Fruit fly (Drosophila melanogaster) whole organism, pupa: ENCODE results near the gene Ect3.

ENCODE experiments used
- CG10348 ChIP-seq: fragments of 200-800 bp; sonication (Bioruptor generic); IDR thresholded peaks from 2 replicates; pipeline ENCODE4 v1.3.6; 2022; ENCODE audit warnings: missing biosample characterization, missing genetic modification characterization
- CG12605 ChIP-seq: fragments of 200-800 bp; sonication (Bioruptor generic); IDR thresholded peaks from 2 replicates; pipeline ENCODE4 v1.3.6; 2022; ENCODE audit warnings: missing biosample characterization, missing genetic modification characterization
- CG13204 ChIP-seq: fragments of 200-800 bp; sonication (Bioruptor generic); optimal IDR thresholded peaks from 2 replicates; lab custom pipeline; 2018; ENCODE audit warnings: missing biosample characterization, mild to moderate bottlenecking, missing genetic modification characterization, moderate library complexity
- CG14655 ChIP-seq: fragments of 200-800 bp; sonication (Bioruptor generic); optimal IDR thresholded peaks from 3 replicates; lab custom pipeline; 2017; ENCODE audit warnings: mild to moderate bottlenecking, missing biosample characterization, missing genetic modification reagents, missing genetic modification characterization
- CG15710 ChIP-seq: fragments of 200-800 bp; sonication (Bioruptor generic); optimal IDR thresholded peaks from 2 replicates; lab custom pipeline; 2018; ENCODE audit warnings: missing biosample characterization, mild to moderate bottlenecking, missing genetic modification characterization, moderate library complexity
- CG17806 ChIP-seq: fragments of 200-800 bp; sonication (Bioruptor generic); optimal IDR thresholded peaks from 2 replicates; lab custom pipeline; 2018; ENCODE audit warnings: missing biosample characterization, mild to moderate bottlenecking, missing genetic modification characterization, moderate library complexity
- CG32121 ChIP-seq: fragments of 200-800 bp; sonication (Bioruptor generic); IDR thresholded peaks from 2 replicates; pipeline ENCODE4 v1.3.6; 2022; ENCODE audit warnings: missing biosample characterization, missing genetic modification characterization
- CG34367 ChIP-seq: fragments of 200-800 bp; sonication (Bioruptor generic); optimal IDR thresholded peaks from 2 replicates; lab custom pipeline; 2018; ENCODE audit warnings: missing biosample characterization, mild to moderate bottlenecking, missing genetic modification characterization
- CG4496 ChIP-seq: fragments of 200-800 bp; sonication (Bioruptor generic); IDR thresholded peaks from 3 replicates; pipeline ENCODE4 v1.3.6; 2022; ENCODE audit warnings: missing biosample characterization, missing genetic modification characterization
- CG8159 ChIP-seq: fragments of 200-800 bp; sonication (Bioruptor generic); optimal IDR thresholded peaks from 3 replicates; lab custom pipeline; 2018; ENCODE audit warnings: missing biosample characterization, mild to moderate bottlenecking, missing genetic modification characterization, moderate library complexity
- CG8301 ChIP-seq: fragments of 200-800 bp; sonication (Bioruptor generic); optimal IDR thresholded peaks from 2 replicates; lab custom pipeline; 2018; ENCODE audit warnings: missing biosample characterization, mild to moderate bottlenecking, missing genetic modification characterization
- CG9948 ChIP-seq: fragments of 200-800 bp; sonication (Bioruptor generic); optimal IDR thresholded peaks from 2 replicates; lab custom pipeline; 2018; ENCODE audit warnings: missing biosample characterization, mild to moderate bottlenecking, missing genetic modification characterization, moderate library complexity
- D1 ChIP-seq: fragments of 200-800 bp; sonication (Bioruptor generic); optimal IDR thresholded peaks from 2 replicates; lab custom pipeline; 2018; ENCODE audit warnings: missing biosample characterization, mild to moderate bottlenecking, missing genetic modification characterization, moderate library complexity
- EcR ChIP-seq: fragments of 200-800 bp; sonication (Bioruptor generic); optimal IDR thresholded peaks from 3 replicates; lab custom pipeline; 2019; ENCODE audit warnings: missing biosample characterization, missing genetic modification characterization, mild to moderate bottlenecking, moderate library complexity, missing genetic modification reagents
- Ets98B ChIP-seq: fragments of 200-800 bp; sonication (Bioruptor generic); IDR thresholded peaks from 2 replicates; pipeline ENCODE4 v1.3.6; 2022; ENCODE audit warnings: missing biosample characterization, missing genetic modification characterization
- Pif1A ChIP-seq: fragments of 200-800 bp; sonication (Bioruptor generic); optimal IDR thresholded peaks from 3 replicates; lab custom pipeline; 2016; ENCODE audit warnings: missing biosample characterization, missing genetic modification characterization
- Pif1B ChIP-seq: fragments of 200-800 bp; sonication (Bioruptor generic); optimal IDR thresholded peaks from 3 replicates; lab custom pipeline; 2016; ENCODE audit warnings: missing biosample characterization, missing genetic modification characterization
- Snoo ChIP-seq: fragments of 200-800 bp; sonication (Bioruptor generic); optimal IDR thresholded peaks from 3 replicates; lab custom pipeline; 2017; ENCODE audit warnings: missing biosample characterization, mild to moderate bottlenecking, missing genetic modification characterization, inconsistent platforms
- fd96Ca ChIP-seq: fragments of 200-800 bp; sonication (Bioruptor generic); IDR thresholded peaks from 3 replicates; pipeline ENCODE4 v1.3.6; 2022; ENCODE audit warnings: missing biosample characterization, missing genetic modification characterization
- gl ChIP-seq: fragments of 200-800 bp; sonication (Bioruptor generic); optimal IDR thresholded peaks from 2 replicates; lab custom pipeline; 2018; ENCODE audit warnings: missing biosample characterization, mild to moderate bottlenecking, missing genetic modification characterization
- rn ChIP-seq: fragments of 200-800 bp; sonication (Bioruptor generic); IDR thresholded peaks from 2 replicates; pipeline ENCODE4 v1.3.6; 2022; ENCODE audit warnings: missing biosample characterization, missing genetic modification characterization

Gene Ect3

DNA sequence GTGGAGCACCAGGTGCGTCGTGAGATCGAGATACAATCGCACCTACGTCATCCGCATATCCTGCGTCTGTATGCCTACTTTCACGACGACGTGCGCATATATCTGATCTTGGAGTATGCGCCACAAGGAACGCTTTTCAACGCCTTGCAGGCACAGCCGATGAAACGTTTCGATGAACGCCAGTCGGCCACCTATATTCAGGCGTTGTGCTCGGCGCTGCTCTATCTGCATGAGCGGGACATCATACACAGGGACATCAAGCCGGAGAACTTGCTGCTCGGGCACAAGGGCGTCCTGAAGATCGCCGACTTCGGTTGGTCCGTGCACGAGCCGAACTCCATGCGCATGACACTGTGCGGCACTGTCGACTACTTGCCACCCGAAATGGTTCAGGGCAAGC, 35.1 kb upstream of the Ect3 start:
- TF ChIP-seq EcR (GFP tag; lab: Kevin White, UChicago) (no peak), Snoo (tag; lab: Kevin White, UChicago) (no peak), gl (tag; lab: Kevin White, UChicago) (no peak), CG32121 (GFP tag; lab: Robert Waterston, UW) (no peak), Pif1B (GFP tag; lab: Kevin White, UChicago) (no peak), CG17806 (tag; lab: Kevin White, UChicago) (no peak), CG12605 (GFP tag; lab: Robert Waterston, UW) (no peak), CG15710 (tag; lab: Kevin White, UChicago) (no peak), CG34367 (tag; lab: Kevin White, UChicago) (no peak), CG4496 (GFP tag; lab: Robert Waterston, UW) (no peak), CG13204 (GFP tag; lab: Kevin White, UChicago) (no peak), Ets98B (GFP tag; lab: Robert Waterston, UW) (no peak), fd96Ca (GFP tag; lab: Robert Waterston, UW) (no peak), CG9948 (tag; lab: Kevin White, UChicago) (no peak)

dm6 chr3R:11967262-11968029, 31.6 kb upstream of the Ect3 start, which contains the start of the genes CG12213 and GC1:
TSS of gene CG12213 (minus strand) at chr3R:11967691.
TSS of gene GC1 (plus strand) at chr3R:11967708.
- TF ChIP-seq rn (GFP tag; lab: Robert Waterston, UW) (no peak), D1 (no peak), CG9948 (tag; lab: Kevin White, UChicago) (peak; percentile 13), Pif1B (GFP tag; lab: Kevin White, UChicago) (no peak), CG34367 (tag; lab: Kevin White, UChicago) (peak; percentile 8), Pif1A (GFP tag; lab: Kevin White, UChicago) (no peak), CG4496 (GFP tag; lab: Robert Waterston, UW) (no peak), CG17806 (tag; lab: Kevin White, UChicago) (no peak), EcR (GFP tag; lab: Kevin White, UChicago) (peak; percentile 1), CG8159 (tag; lab: Kevin White, UChicago) (peak; percentile 35), CG10348 (0 out of 2 replicates have a peak, but pooled peaks have one; percentile 16), CG8301 (tag; lab: Kevin White, UChicago) (no peak), gl (tag; lab: Kevin White, UChicago) (no peak), CG15710 (tag; lab: Kevin White, UChicago) (peak; percentile 24), fd96Ca (GFP tag; lab: Robert Waterston, UW) (no peak), Snoo (tag; lab: Kevin White, UChicago) (peak; percentile 4), CG12605 (GFP tag; lab: Robert Waterston, UW) (no peak), CG32121 (GFP tag; lab: Robert Waterston, UW) (no peak; the same call in 1 of the 2 replicates), Ets98B (GFP tag; lab: Robert Waterston, UW) (0 out of 2 replicates have a peak, but pooled peaks have one; percentile 10), CG14655 (GFP tag; lab: Kevin White, UChicago) (no peak), CG13204 (GFP tag; lab: Kevin White, UChicago) (no peak)

DNA sequence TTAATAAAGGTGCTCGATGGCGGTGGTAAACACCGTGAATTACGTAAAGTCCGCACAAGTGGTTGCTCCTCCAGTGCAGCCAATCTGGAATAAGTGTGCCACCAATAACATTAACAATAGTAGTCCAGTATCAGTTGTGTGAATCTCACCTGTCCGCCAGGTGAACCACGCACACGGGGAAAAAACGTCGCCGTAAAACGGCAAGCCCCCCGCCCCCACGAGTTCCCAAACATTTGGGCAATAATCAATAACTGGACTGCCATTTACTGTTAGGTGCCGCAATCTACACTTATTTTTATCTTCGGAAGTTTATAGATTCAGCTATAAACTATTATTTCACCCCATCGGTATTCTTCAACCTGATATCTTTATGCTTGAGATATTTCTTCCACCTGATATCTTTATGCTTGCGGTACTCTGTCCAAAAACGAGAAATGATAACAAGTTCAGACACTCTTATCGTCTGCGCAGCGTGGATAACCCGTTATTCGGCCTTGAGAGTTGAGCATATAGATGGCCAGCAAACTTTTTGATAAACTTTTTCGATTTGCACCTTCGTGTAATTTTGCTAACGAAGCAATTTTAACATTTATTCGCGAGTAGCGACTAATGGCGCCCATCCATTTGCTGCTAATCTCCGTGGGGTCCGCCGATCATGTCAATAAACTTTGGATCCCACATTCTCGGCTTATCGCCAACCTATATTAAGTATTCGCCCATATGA, 30.9 kb upstream of the Ect3 start:
- TF ChIP-seq CG13204 (GFP tag; lab: Kevin White, UChicago) (no peak), EcR (GFP tag; lab: Kevin White, UChicago) (peak; percentile 84), CG17806 (tag; lab: Kevin White, UChicago) (no peak), Snoo (tag; lab: Kevin White, UChicago) (no peak)

- TF ChIP-seq fd96Ca (GFP tag; lab: Robert Waterston, UW) (no peak), Snoo (tag; lab: Kevin White, UChicago) (no peak), D1 (no peak), CG15710 (tag; lab: Kevin White, UChicago) (peak; percentile 21), Pif1B (GFP tag; lab: Kevin White, UChicago) (peak; percentile 10), CG14655 (GFP tag; lab: Kevin White, UChicago) (no peak), CG12605 (GFP tag; lab: Robert Waterston, UW) (0 out of 2 replicates have a peak, but pooled peaks have one; percentile 22), Pif1A (GFP tag; lab: Kevin White, UChicago) (no peak), CG32121 (GFP tag; lab: Robert Waterston, UW) (peak; percentile 71), CG9948 (tag; lab: Kevin White, UChicago) (peak; percentile 8), EcR (GFP tag; lab: Kevin White, UChicago) (no peak), CG17806 (tag; lab: Kevin White, UChicago) (peak; percentile 17), gl (tag; lab: Kevin White, UChicago) (no peak), CG8159 (tag; lab: Kevin White, UChicago) (peak; percentile 16), CG4496 (GFP tag; lab: Robert Waterston, UW) (peak; percentile 45; the same call in 1 of the 3 replicates), Ets98B (GFP tag; lab: Robert Waterston, UW) (peak; percentile 66), CG10348 (no peak), CG13204 (GFP tag; lab: Kevin White, UChicago) (no peak), rn (GFP tag; lab: Robert Waterston, UW) (no peak), CG8301 (tag; lab: Kevin White, UChicago) (peak; percentile 59), CG34367 (tag; lab: Kevin White, UChicago) (no peak)
- TF ChIP-seq, all 21 proteins: peak for 10
Measured at dm6 chr3R:11969217-11969616, 29.9 kb upstream of the Ect3 start.
